Fruit fly (Drosophila melanogaster): Measurements from ENCODE around the gene Npc2e.
A peak's percentile ranks its signal among the peaks of the same experiment; 100 is the strongest.

The Npc2e gene

dm6 chr3R:10084914-10085313 lies 31.8 kb downstream of the Npc2e start (continued):
- TF ChIP-seq fd3F (GFP tag; optimal IDR thresholded peaks at IDR 0.05) (peak; percentile 31), pnt (GFP tag; optimal IDR thresholded peaks at IDR 0.05) (no peak), MTF-1 (GFP tag; optimal IDR thresholded peaks at IDR 0.05; ENCODE audit: borderline replicate concordance) (no peak), CG17612 (GFP tag; IDR thresholded peaks at IDR 0.05) (0 out of 2 replicates have a peak, but pooled peaks have one; percentile 26), sens-2 (GFP tag; IDR thresholded peaks at IDR 0.05) (no peak), E2f1 (GFP tag; IDR thresholded peaks at IDR 0.05) (peak; percentile 41; the same call in 1 of the 2 replicates), sob (GFP tag; IDR thresholded peaks at IDR 0.05) (peak; percentile 53), CG10274 (GFP tag; optimal IDR thresholded peaks at IDR 0.05) (peak; percentile 22), CG31365 (tag; optimal IDR thresholded peaks at IDR 0.05) (no peak), bsh (GFP tag; optimal IDR thresholded peaks at IDR 0.05) (no peak), CG13894 (tag; optimal IDR thresholded peaks at IDR 0.05) (peak; percentile 20), Max (GFP tag; optimal IDR thresholded peaks at IDR 0.05) (no peak), CG3407 (GFP tag; optimal IDR thresholded peaks at IDR 0.05) (no peak), tio (GFP tag; optimal IDR thresholded peaks at IDR 0.05) (no peak), CG7556 (GFP tag; optimal IDR thresholded peaks at IDR 0.05) (peak; percentile 13), Ptx1 (GFP tag; IDR thresholded peaks at IDR 0.05) (peak; percentile 50), MBD-R2 (GFP tag; IDR thresholded peaks at IDR 0.05) (peak; percentile 38; the same call in 1 of the 2 replicates), CG12659 (GFP tag; optimal IDR thresholded peaks at IDR 0.05) (peak; percentile 40), rib (GFP tag; IDR thresholded peaks at IDR 0.05) (peak; percentile 59), Gug (GFP tag; IDR thresholded peaks at IDR 0.05) (peak; percentile 46; the same call in 2 of the 4 replicates), CG43689 (GFP tag; IDR thresholded peaks at IDR 0.05) (no peak), CG8388 (GFP tag; optimal IDR thresholded peaks at IDR 0.05) (no peak), MESR4 (GFP tag; optimal IDR thresholded peaks at IDR 0.05) (no peak), Ravus (GFP tag; IDR thresholded peaks at IDR 0.05) (no peak), prd (optimal IDR thresholded peaks at IDR 0.05) (no peak), prd (GFP tag; IDR thresholded peaks at IDR 0.05) (peak; percentile 66), CrebB (tag; optimal IDR thresholded peaks at IDR 0.05) (no peak), inv (GFP tag; IDR thresholded peaks at IDR 0.05; ENCODE audit: partially characterized antibody) (no peak), C15 (GFP tag; IDR thresholded peaks at IDR 0.05) (0 out of 3 replicates have a peak, but pooled peaks have one; percentile 61), CG15696 (tag; optimal IDR thresholded peaks at IDR 0.05) (no peak), dm (GFP tag; optimal IDR thresholded peaks at IDR 0.05) (no peak), dmrt99B (tag; optimal IDR thresholded peaks at IDR 0.05) (peak; percentile 39), Hr39 (optimal IDR thresholded peaks at IDR 0.05) (no peak), Doc3 (GFP tag; IDR thresholded peaks at IDR 0.05; ENCODE audit: partially characterized antibody) (no peak), br (optimal IDR thresholded peaks at IDR 0.05) (no peak), CG18476 (GFP tag; optimal IDR thresholded peaks at IDR 0.05) (no peak), nau (GFP tag; optimal IDR thresholded peaks at IDR 0.05) (no peak), CG12219 (GFP tag; optimal IDR thresholded peaks at IDR 0.05) (no peak), CG31388 (GFP tag; optimal IDR thresholded peaks at IDR 0.05) (no peak), CG8765 (GFP tag; IDR thresholded peaks at IDR 0.05) (peak; percentile 68; the same call in 1 of the 2 replicates), CG8290 (GFP tag; optimal IDR thresholded peaks at IDR 0.05) (no peak), CG8290 (tag; optimal IDR thresholded peaks at IDR 0.05) (peak in 1 of 2 experiments; percentile 70), CG6272 (GFP tag; IDR thresholded peaks at IDR 0.05) (0 out of 2 replicates have a peak, but pooled peaks have one; percentile 6), B-H1 (GFP tag; IDR thresholded peaks at IDR 0.05) (no peak), CG10267 (tag; optimal IDR thresholded peaks at IDR 0.05) (no peak), gce (GFP tag; IDR thresholded peaks at IDR 0.05) (peak; percentile 36; the same call in 1 of the 3 replicates), CG1832 (GFP tag; optimal IDR thresholded peaks at IDR 0.05) (no peak), B-H2 (GFP tag; optimal IDR thresholded peaks at IDR 0.05) (no peak), ATbp (GFP tag; optimal IDR thresholded peaks at IDR 0.05) (no peak), CG14667 (GFP tag; IDR thresholded peaks at IDR 0.05) (0 out of 2 replicates have a peak, but pooled peaks have one; percentile 14), Aef1 (GFP tag; IDR thresholded peaks at IDR 0.05) (peak; percentile 69)
